Fruit fly (Drosophila melanogaster) whole organism, embryonic: ENCODE data around the gene wds.

Source experiments
- CG10431 ChIP-seq: fragments of 200-800 bp; sonication (Bioruptor generic); optimal IDR thresholded peaks from 3 replicates; lab custom pipeline; 2018; ENCODE audit warnings: missing biosample characterization, mild to moderate bottlenecking, missing genetic modification characterization
- CG10565 ChIP-seq: fragments of 200-800 bp; sonication (Bioruptor generic); optimal IDR thresholded peaks from 3 replicates; lab custom pipeline; 2016; ENCODE audit warnings: missing biosample characterization, mild to moderate bottlenecking, missing genetic modification characterization
- CG11398 ChIP-seq: fragments of 200-800 bp; sonication (Bioruptor generic); optimal IDR thresholded peaks from 2 replicates; lab custom pipeline; 2016; ENCODE audit warnings: missing biosample characterization, missing genetic modification characterization
- CG12659 ChIP-seq: fragments of 200-800 bp; sonication (Bioruptor generic); optimal IDR thresholded peaks from 3 replicates; lab custom pipeline; 2017; ENCODE audit warnings: mild to moderate bottlenecking, missing biosample characterization, missing genetic modification reagents, missing genetic modification characterization
- CG13287 ChIP-seq: fragments of 200-800 bp; sonication (Bioruptor generic); IDR thresholded peaks from 2 replicates; pipeline ENCODE4 v1.3.6; 2022; ENCODE audit warnings: missing biosample characterization, missing genetic modification characterization; ENCODE audit not compliant: partially characterized antibody
- CG14667 ChIP-seq: fragments of 200-800 bp; sonication (Bioruptor generic); IDR thresholded peaks from 2 replicates; pipeline ENCODE4 v1.3.6; 2022; ENCODE audit warnings: missing biosample characterization, missing genetic modification characterization
- CG1603 ChIP-seq: fragments of 200-800 bp; sonication (Bioruptor generic); optimal IDR thresholded peaks from 2 replicates; lab custom pipeline; 2019; ENCODE audit warnings: missing biosample characterization, mild to moderate bottlenecking, missing genetic modification characterization, moderate library complexity
- CG17912 ChIP-seq: fragments of 200-800 bp; sonication (Bioruptor generic); optimal IDR thresholded peaks from 2 replicates; lab custom pipeline; 2018; ENCODE audit warnings: missing biosample characterization, mild to moderate bottlenecking, missing genetic modification characterization
- CG18764 ChIP-seq: fragments of 200-800 bp; sonication (Bioruptor generic); optimal IDR thresholded peaks from 3 replicates; lab custom pipeline; 2016; ENCODE audit warnings: missing biosample characterization, missing genetic modification characterization
- CG2129 ChIP-seq: fragments of 200-800 bp; sonication (Bioruptor generic); IDR thresholded peaks from 2 replicates; pipeline ENCODE4 v1.3.6; 2022; ENCODE audit warnings: missing biosample characterization, missing genetic modification characterization; ENCODE audit not compliant: partially characterized antibody
- CG2712 ChIP-seq: fragments of 200-800 bp; optimal IDR thresholded peaks from 3 replicates; lab custom pipeline; 2019; ENCODE audit warnings: missing biosample characterization, mild to moderate bottlenecking, missing genetic modification characterization, moderate library complexity
- CG3163 ChIP-seq: fragments of 200-800 bp; sonication (Bioruptor generic); optimal IDR thresholded peaks from 3 replicates; lab custom pipeline; 2016; ENCODE audit warnings: missing biosample characterization, missing genetic modification characterization
- CG34422 ChIP-seq: fragments of 200-800 bp; sonication (Bioruptor generic); IDR thresholded peaks from 3 replicates; pipeline ENCODE4 v1.3.6; 2022; ENCODE audit warnings: missing biosample characterization, missing genetic modification characterization
- CG42726 ChIP-seq: fragments of 200-800 bp; sonication (Bioruptor generic); IDR thresholded peaks from 2 replicates; pipeline ENCODE4 v1.3.6; 2022; ENCODE audit warnings: missing biosample characterization, missing genetic modification characterization; ENCODE audit not compliant: partially characterized antibody
- CG6175 ChIP-seq: fragments of 200-800 bp; sonication (Bioruptor generic); IDR thresholded peaks from 3 replicates; pipeline ENCODE4 v1.3.6; 2022; ENCODE audit warnings: missing biosample characterization, missing genetic modification characterization
- CG6689 ChIP-seq: fragments of 200-800 bp; sonication (Bioruptor generic); IDR thresholded peaks from 2 replicates; pipeline ENCODE4 v1.3.6; 2022; ENCODE audit warnings: missing biosample characterization, missing genetic modification characterization
- CG7357 ChIP-seq: fragments of 200-800 bp; sonication (Bioruptor generic); IDR thresholded peaks from 3 replicates; pipeline ENCODE4 v1.3.6; 2022; ENCODE audit warnings: missing biosample characterization, missing genetic modification characterization
- CG7556 ChIP-seq: fragments of 200-800 bp; sonication (Bioruptor generic); optimal IDR thresholded peaks from 2 replicates; lab custom pipeline; 2017; ENCODE audit warnings: missing biosample characterization, mild to moderate bottlenecking, missing genetic modification characterization
- CG8359 ChIP-seq: fragments of 200-800 bp; sonication (Bioruptor generic); optimal IDR thresholded peaks from 2 replicates; lab custom pipeline; 2017; ENCODE audit warnings: missing biosample characterization, mild to moderate bottlenecking, missing genetic modification characterization, borderline replicate concordance
- CG8388 ChIP-seq: fragments of 200-800 bp; sonication (Bioruptor generic); optimal IDR thresholded peaks from 2 replicates; lab custom pipeline; 2019; ENCODE audit warnings: missing biosample characterization, mild to moderate bottlenecking, missing genetic modification characterization, moderate library complexity
- CG9727 ChIP-seq: fragments of 200-800 bp; sonication (Bioruptor generic); optimal IDR thresholded peaks from 3 replicates; lab custom pipeline; 2017; ENCODE audit warnings: missing biosample characterization, mild to moderate bottlenecking, missing genetic modification characterization
- CG9932 ChIP-seq: fragments of 200-800 bp; sonication (Bioruptor generic); IDR thresholded peaks from 2 replicates; pipeline ENCODE4 v1.3.6; 2022; ENCODE audit warnings: missing biosample characterization, missing genetic modification characterization
- D19A ChIP-seq: fragments of 200-800 bp; optimal IDR thresholded peaks from 3 replicates; lab custom pipeline; 2019; ENCODE audit warnings: missing biosample characterization, mild to moderate bottlenecking, missing genetic modification characterization, moderate library complexity
- Dbx ChIP-seq: fragments of 200-800 bp; sonication (Bioruptor generic); IDR thresholded peaks from 3 replicates; pipeline ENCODE4 v1.3.6; 2022; ENCODE audit warnings: missing biosample characterization, missing genetic modification characterization
- Fer1 ChIP-seq: fragments of 200-800 bp; sonication (Bioruptor generic); optimal IDR thresholded peaks from 2 replicates; lab custom pipeline; 2017; ENCODE audit warnings: missing biosample characterization, mild to moderate bottlenecking, missing genetic modification characterization
- Fer2 ChIP-seq: fragments of 200-800 bp; sonication (Bioruptor generic); optimal IDR thresholded peaks from 2 replicates; lab custom pipeline; 2018; ENCODE audit warnings: missing biosample characterization, mild to moderate bottlenecking, missing genetic modification characterization, moderate library complexity
- H15 ChIP-seq: fragments of 200-800 bp; sonication (Bioruptor generic); IDR thresholded peaks from 3 replicates; pipeline ENCODE4 v1.3.6; 2022; ENCODE audit warnings: missing biosample characterization, missing genetic modification characterization
- H2.0 ChIP-seq: fragments of 200-800 bp; sonication (Bioruptor generic); IDR thresholded peaks from 2 replicates; pipeline ENCODE4 v1.3.6; 2022; ENCODE audit warnings: missing biosample characterization, missing genetic modification characterization
- Hmx ChIP-seq: fragments of 200-800 bp; sonication (Bioruptor generic); optimal IDR thresholded peaks from 2 replicates; lab custom pipeline; 2016; ENCODE audit warnings: missing biosample characterization, missing genetic modification characterization
- Mrtf ChIP-seq: fragments of 200-800 bp; sonication (Bioruptor generic); IDR thresholded peaks from 3 replicates; pipeline ENCODE4 v1.3.6; 2022; ENCODE audit warnings: missing biosample characterization, missing genetic modification characterization
- NFAT ChIP-seq: fragments of 200-800 bp; sonication (Bioruptor generic); IDR thresholded peaks from 2 replicates; pipeline ENCODE4 v1.3.6; 2022; ENCODE audit warnings: missing biosample characterization, missing genetic modification characterization
- Ptx1 ChIP-seq: fragments of 200-800 bp; sonication (Bioruptor generic); IDR thresholded peaks from 2 replicates; pipeline ENCODE4 v1.3.6; 2022; ENCODE audit warnings: missing biosample characterization, missing genetic modification characterization
- Sox100B ChIP-seq: fragments of 200-800 bp; sonication (Bioruptor generic); optimal IDR thresholded peaks from 3 replicates; lab custom pipeline; 2018; ENCODE audit warnings: missing biosample characterization, mild to moderate bottlenecking, missing genetic modification characterization
- Sry-δ ChIP-seq: fragments of 200-800 bp; sonication (Bioruptor generic); optimal IDR thresholded peaks from 2 replicates; lab custom pipeline; 2016; ENCODE audit warnings: missing biosample characterization, missing genetic modification characterization
- ab ChIP-seq: fragments of 200-800 bp; sonication (Bioruptor generic); optimal IDR thresholded peaks from 2 replicates; lab custom pipeline; 2016; ENCODE audit warnings: missing biosample characterization, missing genetic modification characterization
- aop ChIP-seq: fragments of 200-800 bp; sonication (Bioruptor generic); IDR thresholded peaks from 2 replicates; pipeline ENCODE4 v1.3.6; 2022; ENCODE audit warnings: missing biosample characterization, missing genetic modification characterization
- ash1 ChIP-seq: fragments of 200-800 bp; sonication (Bioruptor generic); optimal IDR thresholded peaks from 2 replicates; lab custom pipeline; 2018; ENCODE audit warnings: missing biosample characterization, mild to moderate bottlenecking, missing genetic modification characterization
- bab2 ChIP-seq: fragments of 200-800 bp; sonication (Bioruptor generic); optimal IDR thresholded peaks from 2 replicates; lab custom pipeline; 2016; ENCODE audit warnings: missing biosample characterization, missing genetic modification characterization
- fd102C ChIP-seq: fragments of 200-800 bp; sonication (Bioruptor generic); optimal IDR thresholded peaks from 2 replicates; lab custom pipeline; 2018; ENCODE audit warnings: missing biosample characterization, mild to moderate bottlenecking, missing genetic modification characterization, moderate library complexity
- fu2 ChIP-seq: fragments of 200-800 bp; sonication (Bioruptor generic); optimal IDR thresholded peaks from 2 replicates; lab custom pipeline; 2016; ENCODE audit warnings: missing biosample characterization, missing genetic modification characterization
- h ChIP-seq: fragments of >200 bp; optimal IDR thresholded peaks from 2 replicates; lab custom pipeline; 2017
- her ChIP-seq: fragments of 200-800 bp; sonication (Bioruptor generic); optimal IDR thresholded peaks from 2 replicates; lab custom pipeline; 2016; ENCODE audit warnings: missing biosample characterization, missing genetic modification characterization
- jing ChIP-seq: fragments of 200-800 bp; sonication (Bioruptor generic); optimal IDR thresholded peaks from 2 replicates; lab custom pipeline; 2018; ENCODE audit warnings: missing biosample characterization, mild to moderate bottlenecking, missing genetic modification characterization
- kah ChIP-seq: fragments of 200-800 bp; sonication (Bioruptor generic); optimal IDR thresholded peaks from 2 replicates; lab custom pipeline; 2018; ENCODE audit warnings: missing biosample characterization, mild to moderate bottlenecking, missing genetic modification characterization
- nom ChIP-seq: fragments of 200-800 bp; sonication (Bioruptor generic); optimal IDR thresholded peaks from 2 replicates; lab custom pipeline; 2017; ENCODE audit warnings: missing biosample characterization, missing genetic modification characterization, mild to moderate bottlenecking, moderate library complexity, missing genetic modification reagents
- pum ChIP-seq: fragments of 200-800 bp; sonication (Bioruptor generic); optimal IDR thresholded peaks from 2 replicates; lab custom pipeline; 2016; ENCODE audit warnings: missing biosample characterization, missing genetic modification characterization
- seq ChIP-seq: fragments of 200-800 bp; sonication (Bioruptor generic); IDR thresholded peaks from 2 replicates; pipeline ENCODE4 v1.3.6; 2022; ENCODE audit warnings: missing biosample characterization, missing genetic modification characterization
- sim ChIP-seq: fragments of 200-800 bp; sonication (Bioruptor generic); IDR thresholded peaks from 2 replicates; pipeline ENCODE4 v1.3.6; 2022; ENCODE audit warnings: missing biosample characterization, missing genetic modification characterization
- slou ChIP-seq: fragments of 200-800 bp; sonication (Bioruptor generic); optimal IDR thresholded peaks from 3 replicates; lab custom pipeline; 2016; ENCODE audit warnings: missing biosample characterization, missing genetic modification characterization
- sob ChIP-seq: fragments of 200-800 bp; sonication (Bioruptor generic); IDR thresholded peaks from 2 replicates; pipeline ENCODE4 v1.3.6; 2022; ENCODE audit warnings: missing biosample characterization, missing genetic modification characterization
- vnd ChIP-seq: fragments of 200-800 bp; sonication (Bioruptor generic); IDR thresholded peaks from 3 replicates; pipeline ENCODE4 v1.3.6; 2022; ENCODE audit warnings: missing biosample characterization, missing genetic modification characterization; ENCODE audit not compliant: partially characterized antibody
- zfh1 ChIP-seq: fragments of 200-800 bp; sonication (Bioruptor generic); IDR thresholded peaks from 3 replicates; pipeline ENCODE4 v1.3.6; 2022; ENCODE audit warnings: missing biosample characterization, missing genetic modification characterization

wds gene

DNA sequence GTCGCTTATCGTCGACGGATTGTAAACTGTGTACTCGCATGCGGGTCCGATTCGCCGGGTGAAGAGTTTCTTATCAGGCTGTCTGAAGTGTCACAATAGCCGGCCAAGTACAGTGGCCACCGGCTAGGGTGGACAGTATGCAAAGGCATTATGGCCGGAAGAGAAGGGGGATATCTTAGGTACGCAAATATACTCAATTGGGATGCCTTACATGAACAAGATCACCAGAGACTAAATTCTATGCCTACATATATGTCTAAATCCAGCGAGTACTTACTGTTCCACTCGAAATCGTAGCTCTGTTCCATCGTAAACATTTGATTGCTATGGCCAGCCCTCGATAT, 7.9 kb downstream of the wds start (continued):
- TF ChIP-seq CG17912 (GFP tag; lab: Kevin White, UChicago) (no peak), CG10431 (no peak), CG10565 (GFP tag; lab: Kevin White, UChicago) (peak; percentile 47), seq (GFP tag; lab: Robert Waterston, UW) (peak; percentile 91), CG11398 (peak; percentile 80), Ptx1 (peak; percentile 96), CG9727 (GFP tag; lab: Kevin White, UChicago) (peak; percentile 87), CG3163 (GFP tag; lab: Kevin White, UChicago) (peak; percentile 78), zfh1 (GFP tag; lab: Robert Waterston, UW) (peak; percentile 95), CG8359 (GFP tag; lab: Kevin White, UChicago) (peak; percentile 68), CG7357 (GFP tag; lab: Robert Waterston, UW) (peak; percentile 88), D19A (tag; lab: Kevin White, UChicago) (peak; percentile 78), CG2712 (peak; percentile 82), bab2 (peak; percentile 90), CG7556 (peak; percentile 83), fu2 (GFP tag; lab: Kevin White, UChicago) (peak; percentile 87), h (lab: Kevin White, UChicago) (no peak), H15 (peak; percentile 94), CG6175 (peak; percentile 93), CG6689 (peak; percentile 94), nom (GFP tag; lab: Kevin White, UChicago) (peak; percentile 50), Fer2 (tag; lab: Kevin White, UChicago) (peak; percentile 52), CG2129 (no peak), CG8388 (GFP tag; lab: Kevin White, UChicago) (no peak), CG42726 (GFP tag; lab: Robert Waterston, UW) (no peak), Sry-δ (GFP tag; lab: Kevin White, UChicago) (peak; percentile 61), jing (GFP tag; lab: Kevin White, UChicago) (peak; percentile 83), sob (peak; percentile 97), slou (GFP tag; lab: Kevin White, UChicago) (peak; percentile 79), CG1603 (peak; percentile 94), ab (GFP tag; lab: Kevin White, UChicago) (peak; percentile 84), CG12659 (GFP tag; lab: Kevin White, UChicago) (peak; percentile 93), sim (GFP tag; lab: Robert Waterston, UW) (peak; percentile 75), H2.0 (peak; percentile 94), CG13287 (GFP tag; lab: Robert Waterston, UW) (no peak), Mrtf (GFP tag; lab: Robert Waterston, UW) (peak; percentile 93), aop (GFP tag; lab: Robert Waterston, UW) (peak; percentile 60; the same call in 1 of the 2 replicates), NFAT (GFP tag; lab: Robert Waterston, UW) (peak; percentile 96), fd102C (GFP tag; lab: Kevin White, UChicago) (no peak), her (peak; percentile 93), ash1 (GFP tag; lab: Kevin White, UChicago) (peak; percentile 77), Fer1 (GFP tag; lab: Kevin White, UChicago) (peak; percentile 95), vnd (peak; percentile 55; the same call in 2 of the 3 replicates), CG14667 (peak; percentile 93), pum (peak; percentile 90), CG34422 (GFP tag; lab: Robert Waterston, UW) (peak; percentile 98), CG9932 (GFP tag; lab: Robert Waterston, UW) (peak; percentile 94), Dbx (GFP tag; lab: Robert Waterston, UW) (peak; percentile 96), CG18764 (GFP tag; lab: Kevin White, UChicago) (peak; percentile 76), Hmx (peak; percentile 78), Sox100B (GFP tag; lab: Kevin White, UChicago) (no peak), kah (GFP tag; lab: Kevin White, UChicago) (peak; percentile 64)
